Worm (Caenorhabditis elegans) whole organism, L4/young adult: ENCODE measurements around the gene F15E6.10.

Source experiments
- W03F9.2 ChIP-seq: fragments of 150-350 bp; optimal IDR thresholded peaks from 2 replicates; lab custom pipeline; 2014; ENCODE audit warnings: missing biosample characterization, missing genetic modification characterization
- dao-5 ChIP-seq: sonication (generic microtip); optimal IDR thresholded peaks from 2 replicates; lab custom pipeline; 2016; ENCODE audit warnings: missing genotype, missing genetic modification characterization, moderate library complexity, missing compliant biosample characterization
- him-1 ChIP-seq: sonication (generic microtip); optimal IDR thresholded peaks from 2 replicates; lab custom pipeline; 2016; ENCODE audit warnings: missing genotype, missing genetic modification reagents, missing genetic modification characterization, missing compliant biosample characterization

The F15E6.10 gene

DNA sequence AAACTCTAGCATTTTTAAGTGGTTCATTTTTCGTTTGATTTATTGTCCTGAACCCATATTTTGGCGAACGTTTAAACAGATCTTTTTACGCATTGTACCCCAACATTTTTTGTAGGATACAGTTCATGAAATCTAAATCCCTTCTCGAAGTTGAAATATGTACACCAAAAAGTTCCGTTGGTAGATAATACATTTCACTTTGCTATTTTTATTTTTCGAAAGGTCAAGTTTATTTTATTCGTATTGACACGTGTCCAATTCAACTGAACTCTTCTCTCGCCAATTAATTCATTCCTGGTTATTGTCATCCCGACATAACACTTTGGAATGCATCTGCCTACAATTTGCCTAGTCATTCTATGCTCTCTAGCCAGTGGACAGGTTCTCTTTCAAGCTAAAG, 21.7 kb upstream of the F15E6.10 start, which contains the start of gene F36A4.2:
F36A4.2 (plus strand) TSS at position 301 of the 400 bp plus-strand sequence.
- TF ChIP-seq dao-5 (tag; lab: Kevin White, UChicago) (no peak), him-1 (no peak), W03F9.2 (tag; lab: Kevin White, UChicago) (no peak)

- TF ChIP-seq dao-5 (tag; lab: Kevin White, UChicago), result no peak
- TF ChIP-seq W03F9.2 (tag; lab: Kevin White, UChicago), result no peak
- TF ChIP-seq him-1, result no peak
Measured at ce11 chrIV:4272167-4272566, 20.5 kb upstream of the F15E6.10 start, which contains the start of gene F36A4.1. Gene F36A4.1, plus strand, starts transcription at chrIV:4272467.

DNA sequence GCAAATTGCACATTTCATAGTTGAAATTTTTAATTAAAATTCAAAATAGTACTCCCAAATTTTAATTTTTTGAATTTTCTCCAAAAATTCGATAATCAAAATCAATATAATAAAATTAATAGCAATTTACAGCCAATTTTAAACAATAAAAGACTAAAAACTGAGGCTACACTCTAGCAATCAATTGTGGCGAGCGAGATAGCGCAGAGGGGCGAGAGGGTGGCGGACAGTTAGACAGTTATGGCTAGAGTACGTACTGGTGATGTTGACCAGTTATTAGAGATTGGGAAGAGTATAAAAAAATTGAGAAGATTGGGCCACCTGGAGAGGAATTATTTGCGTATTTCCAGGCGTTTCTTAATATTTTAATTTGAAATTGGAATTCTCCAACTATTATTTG, 15.0 kb upstream of the F15E6.10 start, which contains the start of gene nhr-78:
nhr-78 (minus strand) TSS at position 182 of the 400 bp plus-strand sequence.
- TF ChIP-seq W03F9.2 (tag; lab: Kevin White, UChicago) (no peak), him-1 (no peak), dao-5 (tag; lab: Kevin White, UChicago) (no peak)

DNA sequence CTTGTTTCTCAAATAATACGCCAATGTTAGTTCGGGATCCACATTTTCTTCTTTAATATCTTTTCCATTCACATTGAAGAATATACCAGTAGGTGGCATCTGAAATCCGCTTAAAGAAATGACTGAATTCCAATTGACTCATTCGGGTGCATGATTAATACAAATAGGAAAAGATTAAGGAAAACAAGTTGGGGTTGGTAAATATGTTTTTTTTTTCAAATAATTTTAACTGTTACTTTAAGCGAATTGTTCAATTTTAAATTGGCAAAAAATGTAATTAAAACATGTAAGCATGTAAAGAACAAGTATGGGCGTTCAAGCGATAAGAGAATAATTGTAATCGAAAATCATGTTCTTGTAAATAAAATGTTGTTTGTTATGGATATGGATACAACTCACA, 8.6 kb upstream of the F15E6.10 start, which contains the start of gene F15E6.6:
F15E6.6 (minus strand) TSS at position 101 of the 400 bp plus-strand sequence.
- TF ChIP-seq him-1 (no peak), W03F9.2 (tag; lab: Kevin White, UChicago) (no peak), dao-5 (tag; lab: Kevin White, UChicago) (no peak)

- TF ChIP-seq dao-5 (tag; lab: Kevin White, UChicago) (no peak), him-1 (no peak), W03F9.2 (tag; lab: Kevin White, UChicago) (no peak)
Measured at ce11 chrIV:4284989-4285388, 7.7 kb upstream of the F15E6.10 start.

DNA sequence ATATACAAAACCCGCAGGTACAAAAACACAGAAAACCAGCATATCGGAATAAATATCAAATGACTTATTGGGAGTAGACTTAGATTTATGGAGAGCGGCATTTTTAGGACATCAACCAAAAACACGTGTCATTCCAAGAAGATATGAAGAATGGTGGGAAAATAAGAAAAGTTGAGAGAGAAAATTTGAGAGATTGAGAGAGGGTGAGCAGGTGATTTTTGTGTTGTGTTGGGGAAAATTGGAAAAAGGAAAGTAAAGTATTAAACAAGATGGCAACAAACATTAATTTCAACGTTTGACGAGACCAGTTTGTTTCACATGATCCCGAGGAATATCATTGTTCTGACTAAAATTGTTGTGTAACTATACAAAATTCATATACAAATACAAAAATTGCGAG, 4.3 kb upstream of the F15E6.10 start, which contains the start of gene srv-4:
srv-4 (minus strand) TSS at position 101 of the 400 bp plus-strand sequence.
- TF ChIP-seq dao-5 (tag; lab: Kevin White, UChicago), result no peak
- TF ChIP-seq W03F9.2 (tag; lab: Kevin White, UChicago), result no peak
- no peak for TF ChIP-seq him-1

- no peak for TF ChIP-seq him-1
Measured at ce11 chrIV:4289267-4289666, 3.4 kb upstream of the F15E6.10 start, which contains the start of gene F15E6.5. Gene F15E6.5, plus strand, starts transcription at chrIV:4289567.

DNA sequence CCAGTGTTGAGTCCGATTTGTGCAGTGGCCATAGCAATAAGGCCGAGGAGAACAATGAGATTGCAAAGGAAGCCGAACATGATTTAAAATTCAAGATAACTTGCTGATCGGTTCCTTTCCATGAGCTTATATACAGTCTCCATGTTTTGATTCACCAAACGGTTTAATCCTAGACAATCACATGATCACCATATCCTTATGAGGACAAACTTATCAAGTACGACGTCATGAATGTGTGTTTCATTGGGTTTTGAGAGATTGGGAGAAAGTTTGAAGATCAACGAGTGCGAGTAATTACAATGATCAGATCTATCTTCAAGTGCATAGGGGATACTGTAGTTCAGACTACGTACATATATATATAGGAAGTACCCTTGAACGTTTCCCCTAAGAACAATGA, 2.2 kb upstream of the F15E6.10 start, which contains the start of gene dct-7:
dct-7 (minus strand) TSS at position 101 of the 400 bp plus-strand sequence.
- TF ChIP-seq him-1 (no peak), W03F9.2 (tag; lab: Kevin White, UChicago) (no peak), dao-5 (tag; lab: Kevin White, UChicago) (no peak)

DNA sequence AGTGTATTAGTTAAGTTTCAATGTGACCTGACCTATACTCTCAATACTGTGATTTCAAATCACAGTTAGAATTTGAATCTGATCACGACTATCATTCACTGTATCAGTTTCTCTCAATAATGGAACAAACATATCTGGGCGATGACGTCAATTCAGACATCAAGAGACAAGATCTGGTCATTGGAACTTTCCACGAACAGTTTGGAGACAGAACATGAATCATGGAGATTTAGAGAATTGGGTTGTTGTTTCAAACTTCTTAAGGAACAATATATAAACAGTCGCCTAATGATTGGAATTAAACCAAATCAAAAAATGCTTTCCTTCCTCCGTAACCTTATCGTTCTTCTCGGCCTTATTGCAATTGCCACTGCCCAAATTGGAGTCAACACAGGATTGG, 1.5 kb upstream of the F15E6.10 start, which contains the start of gene F15E6.4:
F15E6.4 (plus strand) TSS at position 301 of the 400 bp plus-strand sequence.
- TF ChIP-seq dao-5 (tag; lab: Kevin White, UChicago) (no peak), W03F9.2 (tag; lab: Kevin White, UChicago) (no peak), him-1 (no peak)

- TF ChIP-seq W03F9.2 (tag; lab: Kevin White, UChicago) (no peak), dao-5 (tag; lab: Kevin White, UChicago) (no peak), him-1 (no peak)
Measured at ce11 chrIV:4294552-4294951, 1.9 kb downstream of the F15E6.10 start, which contains the start of gene F15E6.3. Gene F15E6.3, plus strand, starts transcription at chrIV:4294895.

ce11 chrIV:4298983-4299382, 6.3 kb downstream of the F15E6.10 start, which contains the start of gene F15E6.9:
Gene F15E6.9, minus strand, starts transcription at chrIV:4299083.
- TF ChIP-seq W03F9.2 (tag; lab: Kevin White, UChicago), result no peak
- TF ChIP-seq him-1, result no peak
- TF ChIP-seq dao-5 (tag; lab: Kevin White, UChicago), result no peak

- TF ChIP-seq him-1, result no peak
- no peak for TF ChIP-seq W03F9.2 (tag; lab: Kevin White, UChicago)
- TF ChIP-seq dao-5 (tag; lab: Kevin White, UChicago), result no peak
Measured at ce11 chrIV:4299994-4300393, 7.3 kb downstream of the F15E6.10 start.

ce11 chrIV:4301202-4301601, 8.5 kb downstream of the F15E6.10 start, which contains the start of gene lgc-22:
Gene lgc-22, plus strand, starts transcription at chrIV:4301306.
- no peak for TF ChIP-seq W03F9.2 (tag; lab: Kevin White, UChicago)
- no peak for TF ChIP-seq dao-5 (tag; lab: Kevin White, UChicago)
- TF ChIP-seq him-1, result no peak

DNA sequence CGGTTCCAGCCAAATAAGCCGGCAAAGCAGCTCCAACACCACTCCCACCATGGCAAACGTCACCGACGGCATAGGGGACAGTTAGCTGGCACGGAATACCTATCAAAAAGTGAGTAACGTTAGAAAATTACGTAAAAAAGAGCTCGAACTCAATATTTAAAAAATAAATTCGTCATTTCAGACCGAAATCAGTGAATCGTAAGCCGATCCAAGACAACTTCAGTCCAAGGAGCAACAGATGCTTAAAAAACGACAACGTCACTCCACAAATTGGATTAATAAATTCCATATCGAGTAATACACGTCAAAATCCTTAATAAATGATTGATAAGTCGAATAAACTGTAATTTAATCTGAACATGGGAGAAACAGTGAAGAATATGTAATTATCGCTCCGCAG, 13.6 kb downstream of the F15E6.10 start:
- TF ChIP-seq W03F9.2 (tag; lab: Kevin White, UChicago), result no peak
- no peak for TF ChIP-seq him-1
- no peak for TF ChIP-seq dao-5 (tag; lab: Kevin White, UChicago)
